4 fruit fly cellular contexts compared by ENCODE assay signal in genomic region chr3R:11649449-11649848, dm6.
A peak's percentile ranks its signal among the peaks of the same experiment; 100 is the strongest.
TF ChIP-seq lines count a peak whose summit lies in the region.

No protein-coding gene starts in this region.

TF ChIP-seq in whole organism, adult, 20 proteins besides CTCF, POLR2A, EP300 and RAD21 (continued from another document):
- TF ChIP-seq bab1 (GFP tag; optimal IDR thresholded peaks at IDR 0.05; lab: Kevin White, UChicago) = peak; percentile 82
- TF ChIP-seq cic (GFP tag; optimal IDR thresholded peaks at IDR 0.05; lab: Kevin White, UChicago) = no peak

TF ChIP-seq in whole organism, embryonic, 481 proteins besides CTCF, POLR2A, EP300 and RAD21 (continued from another document and continues in another):
- TF ChIP-seq Doc2 (GFP tag; IDR thresholded peaks at IDR 0.05; lab: Robert Waterston, UW) (peak; percentile 86), CG16863 (GFP tag; optimal IDR thresholded peaks at IDR 0.05; lab: Kevin White, UChicago) (peak; percentile 94), CG7963 (GFP tag; IDR thresholded peaks at IDR 0.05; lab: Robert Waterston, UW; ENCODE audit: partially characterized antibody) (no peak), ems (GFP tag; optimal IDR thresholded peaks at IDR 0.05; lab: Kevin White, UChicago) (peak; percentile 96), sqz (GFP tag; optimal IDR thresholded peaks at IDR 0.05; lab: Kevin White, UChicago) (peak; percentile 91), CG3281 (GFP tag; optimal IDR thresholded peaks at IDR 0.05; lab: Kevin White, UChicago) (peak; percentile 96), CG1792 (GFP tag; optimal IDR thresholded peaks at IDR 0.05; lab: Kevin White, UChicago) (peak; percentile 95), Xrp1 (GFP tag; IDR thresholded peaks at IDR 0.05; lab: Robert Waterston, UW) (peak; percentile 95), vvl (GFP tag; IDR thresholded peaks at IDR 0.05; lab: Robert Waterston, UW) (peak; percentile 99), HmgZ (tag; optimal IDR thresholded peaks at IDR 0.05; lab: Kevin White, UChicago) (peak; percentile 97), Hr51 (GFP tag; optimal IDR thresholded peaks at IDR 0.05; lab: Kevin White, UChicago) (peak; percentile 94 to 96), bab2 (GFP tag; optimal IDR thresholded peaks at IDR 0.05; lab: Kevin White, UChicago) (peak; percentile 98), MTF-1 (GFP tag; optimal IDR thresholded peaks at IDR 0.05; lab: Kevin White, UChicago; ENCODE audit: borderline replicate concordance) (peak; percentile 89), fu2 (GFP tag; optimal IDR thresholded peaks at IDR 0.05; lab: Kevin White, UChicago) (peak; percentile 97), sens (GFP tag; lab: Kevin White, UChicago) (peak; percentile 99), CG10959 (GFP tag; IDR thresholded peaks at IDR 0.05; lab: Robert Waterston, UW) (peak; percentile 82), bigmax (GFP tag; optimal IDR thresholded peaks at IDR 0.05; lab: Kevin White, UChicago) (peak; percentile 2), ind (GFP tag; optimal IDR thresholded peaks at IDR 0.05; lab: Kevin White, UChicago) (peak; percentile 98), BEAF-32 (GFP tag; optimal IDR thresholded peaks at IDR 0.05; lab: Kevin White, UChicago) (peak; percentile 9), Aef1 (GFP tag; IDR thresholded peaks at IDR 0.05; lab: Robert Waterston, UW) (peak; percentile 98), Dip2 (GFP tag; IDR thresholded peaks at IDR 0.05; lab: Robert Waterston, UW) (peak; percentile 32; the same call in 1 of the 2 replicates), mam (GFP tag; optimal IDR thresholded peaks at IDR 0.05; lab: Kevin White, UChicago) (peak; percentile 99), CG7556 (GFP tag; optimal IDR thresholded peaks at IDR 0.05; lab: Kevin White, UChicago) (peak; percentile 91), CG34224 (GFP tag; IDR thresholded peaks at IDR 0.05; lab: Robert Waterston, UW; ENCODE audit: partially characterized antibody) (0 out of 3 replicates have a peak, but pooled peaks have one; percentile 16), C15 (GFP tag; IDR thresholded peaks at IDR 0.05; lab: Robert Waterston, UW) (peak; percentile 93), GATAe (GFP tag; conservative IDR thresholded peaks at IDR 0.05; lab: Robert Waterston, UW) (peak; percentile 67; the same call in 1 of the 2 replicates), her (GFP tag; optimal IDR thresholded peaks at IDR 0.05; lab: Kevin White, UChicago) (peak; percentile 96), CG8089 (GFP tag; optimal IDR thresholded peaks at IDR 0.05; lab: Kevin White, UChicago) (peak; percentile 92), CG13424 (tag; optimal IDR thresholded peaks at IDR 0.05; lab: Kevin White, UChicago) (peak; percentile 96), schlank (tag; optimal IDR thresholded peaks at IDR 0.05; lab: Kevin White, UChicago) (peak; percentile 98), CG12769 (tag; optimal IDR thresholded peaks at IDR 0.05; lab: Kevin White, UChicago) (peak; percentile 98), Myb (GFP tag; optimal IDR thresholded peaks at IDR 0.05; lab: Kevin White, UChicago) (peak; percentile 87), sob (GFP tag; IDR thresholded peaks at IDR 0.05; lab: Robert Waterston, UW) (peak; percentile 98), twi (tag; optimal IDR thresholded peaks at IDR 0.05; lab: Kevin White, UChicago) (peak; percentile 82), sima (GFP tag; optimal IDR thresholded peaks at IDR 0.05; lab: Kevin White, UChicago) (peak; percentile 84), Xbp1 (GFP tag; optimal IDR thresholded peaks at IDR 0.05; lab: Kevin White, UChicago) (peak; percentile 98), CG11398 (GFP tag; optimal IDR thresholded peaks at IDR 0.05; lab: Kevin White, UChicago) (peak; percentile 95), ssp (GFP tag; IDR thresholded peaks at IDR 0.05; lab: Robert Waterston, UW) (peak; percentile 85), ro (GFP tag; IDR thresholded peaks at IDR 0.05; lab: Robert Waterston, UW) (peak; percentile 86), MESR4 (GFP tag; optimal IDR thresholded peaks at IDR 0.05; lab: Kevin White, UChicago) (peak; percentile 49), slou (GFP tag; optimal IDR thresholded peaks at IDR 0.05; lab: Kevin White, UChicago) (peak; percentile 93), CoRest (tag; optimal IDR thresholded peaks at IDR 0.05; lab: Kevin White, UChicago) (peak; percentile 96)

TF ChIP-seq in whole organism, prepupa, 60 proteins besides CTCF, POLR2A, EP300 and RAD21 (continued from another document):
- TF ChIP-seq Lpt (GFP tag; optimal IDR thresholded peaks at IDR 0.05; lab: Kevin White, UChicago) = peak; percentile 73
- peak; percentile 84 for TF ChIP-seq Sox14 (GFP tag; optimal IDR thresholded peaks at IDR 0.05; lab: Kevin White, UChicago)
- TF ChIP-seq CG11902 (GFP tag; optimal IDR thresholded peaks at IDR 0.05; lab: Kevin White, UChicago) = peak; percentile 89
- peak; percentile 83 for TF ChIP-seq Gug (GFP tag; IDR thresholded peaks at IDR 0.05; lab: Robert Waterston, UW)
- TF ChIP-seq pdm3 (GFP tag; optimal IDR thresholded peaks at IDR 0.05; lab: Kevin White, UChicago) = peak; percentile 91
- TF ChIP-seq CG10669 (GFP tag; optimal IDR thresholded peaks at IDR 0.05; lab: Kevin White, UChicago) = peak; percentile 80
- TF ChIP-seq eg (GFP tag; IDR thresholded peaks at IDR 0.05; lab: Robert Waterston, UW) = peak; percentile 94
- TF ChIP-seq Hr4 (GFP tag; optimal IDR thresholded peaks at IDR 0.05; lab: Kevin White, UChicago) = peak; percentile 93
- TF ChIP-seq CG10631 (GFP tag; optimal IDR thresholded peaks at IDR 0.05; lab: Kevin White, UChicago) = peak; percentile 79
- TF ChIP-seq Ets21C (GFP tag; optimal IDR thresholded peaks at IDR 0.05; lab: Kevin White, UChicago) = peak; percentile 88
- TF ChIP-seq Hr39 (GFP tag; optimal IDR thresholded peaks at IDR 0.05; lab: Kevin White, UChicago) = peak; percentile 95
- peak; percentile 86 for TF ChIP-seq CG32006 (GFP tag; optimal IDR thresholded peaks at IDR 0.05; lab: Kevin White, UChicago)
- TF ChIP-seq Sox15 (GFP tag; optimal IDR thresholded peaks at IDR 0.05; lab: Kevin White, UChicago) = peak; percentile 90
- peak; percentile 74 for TF ChIP-seq Blimp-1 (GFP tag; optimal IDR thresholded peaks at IDR 0.05; lab: Kevin White, UChicago)
- peak; percentile 94 for TF ChIP-seq svp (GFP tag; lab: Kevin White, UChicago)
- TF ChIP-seq achi (GFP tag; optimal IDR thresholded peaks at IDR 0.05; lab: Kevin White, UChicago) = peak; percentile 84
- TF ChIP-seq vri (GFP tag; optimal IDR thresholded peaks at IDR 0.05; lab: Kevin White, UChicago) = peak; percentile 73
- peak; percentile 95 for TF ChIP-seq Eip78C (GFP tag; lab: Kevin White, UChicago)
- TF ChIP-seq CG34406 (GFP tag; optimal IDR thresholded peaks at IDR 0.05; lab: Kevin White, UChicago) = peak; percentile 81
- TF ChIP-seq fd59A (GFP tag; optimal IDR thresholded peaks at IDR 0.05; lab: Kevin White, UChicago) = peak; percentile 70
- peak; percentile 37 for TF ChIP-seq CG9139 (GFP tag; optimal IDR thresholded peaks at IDR 0.05; lab: Kevin White, UChicago)
- TF ChIP-seq CG3919 (GFP tag; optimal IDR thresholded peaks at IDR 0.05; lab: Kevin White, UChicago) = peak; percentile 90
- peak; percentile 61 for TF ChIP-seq Hr38 (GFP tag; optimal IDR thresholded peaks at IDR 0.05; lab: Kevin White, UChicago)
- peak; percentile 94 for TF ChIP-seq CG31627 (GFP tag; optimal IDR thresholded peaks at IDR 0.05; lab: Kevin White, UChicago)
- peak; percentile 52 for TF ChIP-seq CG6854 (GFP tag; optimal IDR thresholded peaks at IDR 0.05; lab: Kevin White, UChicago)
- TF ChIP-seq CG15336 (GFP tag; IDR thresholded peaks at IDR 0.05; lab: Robert Waterston, UW) = peak; percentile 86
- TF ChIP-seq ss (GFP tag; optimal IDR thresholded peaks at IDR 0.05; lab: Kevin White, UChicago) = peak in 1 of 2 experiments; percentile 53
- peak; percentile 88 for TF ChIP-seq Sox102F (GFP tag; optimal IDR thresholded peaks at IDR 0.05; lab: Kevin White, UChicago)
- TF ChIP-seq acj6 (GFP tag; optimal IDR thresholded peaks at IDR 0.05; lab: Kevin White, UChicago) = peak; percentile 90
- TF ChIP-seq topi (GFP tag; optimal IDR thresholded peaks at IDR 0.05; lab: Kevin White, UChicago) = peak; percentile 89
- TF ChIP-seq OdsH (GFP tag; optimal IDR thresholded peaks at IDR 0.05; lab: Kevin White, UChicago) = peak; percentile 89
- TF ChIP-seq lz (GFP tag; optimal IDR thresholded peaks at IDR 0.05; lab: Kevin White, UChicago) = peak; percentile 90
- peak; percentile 77 for TF ChIP-seq CG6276 (GFP tag; optimal IDR thresholded peaks at IDR 0.05; lab: Kevin White, UChicago)
- peak; percentile 55 for TF ChIP-seq spab (GFP tag; optimal IDR thresholded peaks at IDR 0.05; lab: Kevin White, UChicago)
- peak; percentile 85 for TF ChIP-seq CG6792 (GFP tag; optimal IDR thresholded peaks at IDR 0.05; lab: Kevin White, UChicago)
- peak; percentile 86 for TF ChIP-seq net (GFP tag; optimal IDR thresholded peaks at IDR 0.05; lab: Kevin White, UChicago)
- TF ChIP-seq cyc (GFP tag; optimal IDR thresholded peaks at IDR 0.05; lab: Kevin White, UChicago) = peak; percentile 94
- TF ChIP-seq fd85E (GFP tag; optimal IDR thresholded peaks at IDR 0.05; lab: Kevin White, UChicago) = peak; percentile 59
- TF ChIP-seq CG7368 (GFP tag; optimal IDR thresholded peaks at IDR 0.05; lab: Kevin White, UChicago) = peak; percentile 87
- TF ChIP-seq CG6163 (GFP tag; IDR thresholded peaks at IDR 0.05; lab: Robert Waterston, UW) = peak; percentile 94
- peak; percentile 73 for TF ChIP-seq CG6808 (GFP tag; optimal IDR thresholded peaks at IDR 0.05; lab: Kevin White, UChicago)

TF ChIP-seq in whole organism, wandering third instar larva, 38 proteins besides CTCF, POLR2A, EP300 and RAD21 (continued from another document):
- TF ChIP-seq sage (GFP tag; optimal IDR thresholded peaks at IDR 0.05; lab: Kevin White, UChicago) = peak; percentile 52
- peak; percentile 15 for TF ChIP-seq GATAd (GFP tag; optimal IDR thresholded peaks at IDR 0.05; lab: Kevin White, UChicago)
- peak; percentile 88 for TF ChIP-seq tai (GFP tag; optimal IDR thresholded peaks at IDR 0.05; lab: Kevin White, UChicago)
- TF ChIP-seq dmrt93B (GFP tag; optimal IDR thresholded peaks at IDR 0.05; lab: Kevin White, UChicago) = peak; percentile 73
- TF ChIP-seq Jra (GFP tag; optimal IDR thresholded peaks at IDR 0.05; lab: Kevin White, UChicago) = peak; percentile 74
- TF ChIP-seq pan (optimal IDR thresholded peaks at IDR 0.05; lab: Kevin White, UChicago) = no peak
- TF ChIP-seq lola (GFP tag; optimal IDR thresholded peaks at IDR 0.05; lab: Kevin White, UChicago) = no peak
- TF ChIP-seq OdsH (GFP tag; optimal IDR thresholded peaks at IDR 0.05; lab: Kevin White, UChicago) = peak; percentile 87
